Worm (Caenorhabditis elegans) whole organism, late embryonic: ENCODE measurements around the gene F28E10.4.

Experiments
- ahr-1 ChIP-seq: sonication (generic microtip); optimal IDR thresholded peaks from 2 replicates; lab custom pipeline; 2016; ENCODE audit warnings: missing genetic modification characterization, missing compliant biosample characterization
- nhr-11 ChIP-seq: fragments of 150-350 bp; optimal IDR thresholded peaks from 2 replicates; lab custom pipeline; 2014; ENCODE audit warnings: missing biosample characterization, missing genetic modification characterization

DNA sequence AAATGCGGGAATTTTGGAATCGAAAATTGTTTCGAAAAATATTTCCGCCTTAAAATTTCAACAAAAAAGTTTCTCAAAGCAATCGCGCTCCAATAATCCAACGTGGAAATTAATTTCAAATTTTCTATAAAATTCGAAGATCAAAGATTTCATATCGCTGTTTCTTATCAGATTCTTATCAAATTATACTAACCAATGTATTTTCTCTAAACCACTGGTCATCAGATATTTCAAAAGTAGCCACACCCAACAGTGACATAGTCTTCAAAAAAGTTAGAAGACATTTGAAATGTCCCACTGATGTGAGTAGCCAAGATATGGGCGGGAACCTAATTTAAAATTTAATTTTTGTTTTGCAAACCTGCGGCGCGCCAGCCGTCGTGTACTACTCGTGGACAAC is 20.3 kb upstream of the F28E10.4 start:
- TF ChIP-seq ahr-1 (tag; lab: Kevin White, UChicago) (no peak), nhr-11 (tag; lab: Kevin White, UChicago) (no peak)
